Fruit fly (Drosophila melanogaster): ENCODE data around the gene RpS4.
A peak's percentile ranks its signal among the peaks of the same experiment; 100 is the strongest.

The RpS4 gene

dm6 chr3L:13046758-13047157 lies 5.2 kb downstream of the RpS4 start, which contains the start of gene CG11279 (continued):
- peak; percentile 75 for TF ChIP-seq ato (GFP tag; IDR thresholded peaks at IDR 0.05; ENCODE audit: partially characterized antibody)
- TF ChIP-seq MESR4 (GFP tag; optimal IDR thresholded peaks at IDR 0.05) = peak; percentile 58
- TF ChIP-seq Dp (GFP tag; optimal IDR thresholded peaks at IDR 0.05) = peak; percentile 98
- no peak for TF ChIP-seq repo (GFP tag; optimal IDR thresholded peaks at IDR 0.05)
- peak; percentile 99 for TF ChIP-seq E2f2 (GFP tag; IDR thresholded peaks at IDR 0.05)
- TF ChIP-seq stwl (tag; optimal IDR thresholded peaks at IDR 0.05) = peak; percentile 53
- no peak for TF ChIP-seq CG18619 (GFP tag; optimal IDR thresholded peaks at IDR 0.05)
- TF ChIP-seq nmo (GFP tag; optimal IDR thresholded peaks at IDR 0.05) = no peak
- no peak for TF ChIP-seq HLH3B (GFP tag; IDR thresholded peaks at IDR 0.05)
- peak; percentile 28 for TF ChIP-seq CG14710 (tag; optimal IDR thresholded peaks at IDR 0.05)
- TF ChIP-seq nerfin-2 (GFP tag; IDR thresholded peaks at IDR 0.05; ENCODE audit: partially characterized antibody) = peak; percentile 80
- peak; percentile 14 for TF ChIP-seq CG9797 (GFP tag; optimal IDR thresholded peaks at IDR 0.05)
- TF ChIP-seq CG11723 (GFP tag; optimal IDR thresholded peaks at IDR 0.05) = no peak
- no peak for TF ChIP-seq odd (GFP tag; optimal IDR thresholded peaks at IDR 0.05)
- peak; percentile 34; the same call in 1 of the 2 replicates for TF ChIP-seq CG4360 (GFP tag; IDR thresholded peaks at IDR 0.05)
- TF ChIP-seq al (GFP tag; IDR thresholded peaks at IDR 0.05) = no peak
- TF ChIP-seq Med (GFP tag) = peak; percentile 83
- TF ChIP-seq gfzf (GFP tag; optimal IDR thresholded peaks at IDR 0.05) = peak; percentile 5
- peak; percentile 68 for TF ChIP-seq CG16813 (GFP tag; IDR thresholded peaks at IDR 0.05; ENCODE audit: partially characterized antibody)
- TF ChIP-seq ash1 (GFP tag; optimal IDR thresholded peaks at IDR 0.05) = no peak
- peak; percentile 100 for TF ChIP-seq trem (tag; optimal IDR thresholded peaks at IDR 0.05)
- TF ChIP-seq vnd (GFP tag; IDR thresholded peaks at IDR 0.05; ENCODE audit: partially characterized antibody) = peak; percentile 54; the same call in 1 of the 3 replicates
- peak; percentile 4 for TF ChIP-seq CG18011 (GFP tag; optimal IDR thresholded peaks at IDR 0.05)
- TF ChIP-seq Dref (GFP tag; IDR thresholded peaks at IDR 0.05) = peak; percentile 94
- peak; percentile 71 for TF ChIP-seq pzg (GFP tag; optimal IDR thresholded peaks at IDR 0.05)
- no peak for TF ChIP-seq NC2α (GFP tag; optimal IDR thresholded peaks at IDR 0.05)
- TF ChIP-seq Ets97D (GFP tag; optimal IDR thresholded peaks at IDR 0.05) = peak; percentile 37
- TF ChIP-seq sens (GFP tag) = peak; percentile 55
- no peak for TF ChIP-seq chif (GFP tag; optimal IDR thresholded peaks at IDR 0.05)
- TF ChIP-seq gcm (GFP tag; optimal IDR thresholded peaks at IDR 0.05) = no peak
- peak; percentile 73 for TF ChIP-seq CG6791 (GFP tag; IDR thresholded peaks at IDR 0.05; ENCODE audit: partially characterized antibody)
- peak; percentile 61; the same call in 1 of the 2 replicates for TF ChIP-seq MBD-R2 (GFP tag; IDR thresholded peaks at IDR 0.05)
- peak; percentile 59 for TF ChIP-seq Sry-δ (GFP tag; optimal IDR thresholded peaks at IDR 0.05)
- no peak for TF ChIP-seq CG32772 (GFP tag; IDR thresholded peaks at IDR 0.05)
- TF ChIP-seq CG8281 (tag; optimal IDR thresholded peaks at IDR 0.05) = no peak
- peak; percentile 0 for TF ChIP-seq HmgZ (tag; optimal IDR thresholded peaks at IDR 0.05)
- no peak for TF ChIP-seq gem (tag; optimal IDR thresholded peaks at IDR 0.05)
- TF ChIP-seq ssp (GFP tag; IDR thresholded peaks at IDR 0.05) = no peak
- TF ChIP-seq her (GFP tag; optimal IDR thresholded peaks at IDR 0.05) = no peak
- TF ChIP-seq Dip2 (GFP tag; IDR thresholded peaks at IDR 0.05) = no peak
- TF ChIP-seq wor (GFP tag; IDR thresholded peaks at IDR 0.05) = no peak
- TF ChIP-seq Scr (GFP tag; IDR thresholded peaks at IDR 0.05; ENCODE audit: partially characterized antibody) = peak; percentile 73
- TF ChIP-seq Dll (GFP tag; IDR thresholded peaks at IDR 0.05; ENCODE audit: partially characterized antibody) = peak; percentile 79
- no peak for TF ChIP-seq CG33213 (GFP tag; optimal IDR thresholded peaks at IDR 0.05)
- TF ChIP-seq CG31441 (GFP tag; IDR thresholded peaks at IDR 0.05) = no peak
- peak; percentile 60; the same call in 1 of the 2 replicates for TF ChIP-seq hbn (GFP tag; IDR thresholded peaks at IDR 0.05; ENCODE audit: partially characterized antibody)
- peak; percentile 33 for TF ChIP-seq CG17829 (tag; optimal IDR thresholded peaks at IDR 0.05)
- TF ChIP-seq Sox102F (GFP tag; optimal IDR thresholded peaks at IDR 0.05) = no peak
- no peak for TF ChIP-seq slp2 (GFP tag; optimal IDR thresholded peaks at IDR 0.05)
- no peak for TF ChIP-seq cad (GFP tag; optimal IDR thresholded peaks at IDR 0.05)
